Worm (Caenorhabditis elegans): ENCODE results near the gene F22B3.10.

ce11 chrIV:11434575-11434974 is 19.8 kb upstream of the F22B3.10 start:
- TF ChIP-seq hmbx-1 (tag; optimal IDR thresholded peaks at IDR 0.05) (no peak), B0310.2 (tag; optimal IDR thresholded peaks at IDR 0.05) (no peak), ama-1 (optimal IDR thresholded peaks at IDR 0.05) (no peak), flt-1 (GFP tag; IDR thresholded peaks at IDR 0.05) (no peak), tbx-11 (GFP tag; IDR thresholded peaks at IDR 0.05) (no peak), aly-1 (tag; optimal IDR thresholded peaks at IDR 0.05) (no peak)
